Fruit fly (Drosophila melanogaster): ENCODE data around the gene CG14020.

Gene CG14020

DNA sequence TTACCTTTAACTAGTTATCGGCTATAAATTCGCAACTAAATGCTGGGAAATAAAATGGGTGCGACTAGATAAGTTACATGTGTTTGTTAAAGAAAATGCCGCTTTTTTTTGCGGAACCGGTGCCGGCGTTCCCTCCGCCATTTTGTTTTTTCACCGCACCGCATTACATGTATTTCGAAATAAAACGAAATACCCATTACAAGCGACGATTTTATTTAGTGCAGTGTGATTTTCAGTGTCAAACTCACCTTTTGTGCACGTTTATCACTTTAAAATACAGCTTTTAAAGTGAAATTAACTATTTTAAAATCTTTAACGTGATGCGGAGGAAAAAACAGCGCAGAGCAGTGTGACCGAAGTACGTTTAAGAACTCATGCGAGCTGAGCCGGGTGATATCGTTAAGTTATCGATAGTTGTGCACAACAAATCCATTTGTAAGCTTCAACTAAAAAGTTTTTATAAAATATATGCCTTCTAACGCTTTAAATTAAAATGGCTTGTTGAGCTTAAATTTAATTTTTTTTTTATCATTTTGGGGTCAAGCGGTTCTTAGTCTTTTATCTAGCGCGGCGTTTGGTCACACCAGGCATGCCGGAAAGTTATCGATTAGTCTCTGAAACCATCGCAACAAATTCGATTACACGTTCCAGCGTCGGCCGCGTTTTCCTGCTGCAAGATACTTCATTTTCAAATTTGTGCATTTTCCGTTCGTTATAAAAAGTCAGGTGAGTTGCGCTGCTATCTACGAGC lies 24.6 kb downstream of the CG14020 start, which contains the start of the genes Hel25E and Lam:
Gene Hel25E, minus strand, starts transcription at position 380 of the 751 bp plus-strand sequence.
Gene Lam, plus strand, starts transcription at position 546 of the 751 bp plus-strand sequence.
- TF ChIP-seq CG7101 (tag; optimal IDR thresholded peaks at IDR 0.05) = peak; percentile 5
- no peak for TF ChIP-seq CG5204 (GFP tag; optimal IDR thresholded peaks at IDR 0.05)
- TF ChIP-seq cic (GFP tag; optimal IDR thresholded peaks at IDR 0.05) = no peak
- TF ChIP-seq CG12768 (GFP tag; optimal IDR thresholded peaks at IDR 0.05) = no peak
- no peak for TF ChIP-seq ovo (GFP tag; optimal IDR thresholded peaks at IDR 0.05)
- TF ChIP-seq pad (GFP tag; optimal IDR thresholded peaks at IDR 0.05) = no peak
- no peak for TF ChIP-seq CG7045 (GFP tag; optimal IDR thresholded peaks at IDR 0.05)
- TF ChIP-seq cnc (optimal IDR thresholded peaks at IDR 0.05) = no peak
- peak; percentile 40 for TF ChIP-seq CG11617 (GFP tag; optimal IDR thresholded peaks at IDR 0.05)
- no peak for TF ChIP-seq toe (GFP tag; optimal IDR thresholded peaks at IDR 0.05)
- no peak for TF ChIP-seq Clk (GFP tag; optimal IDR thresholded peaks at IDR 0.05)
- no peak for TF ChIP-seq bab1 (GFP tag; optimal IDR thresholded peaks at IDR 0.05)
- no peak for TF ChIP-seq Hr96 (GFP tag; optimal IDR thresholded peaks at IDR 0.05)
- no peak for TF ChIP-seq CG33017 (tag; optimal IDR thresholded peaks at IDR 0.05)
- TF ChIP-seq CG1620 (GFP tag; optimal IDR thresholded peaks at IDR 0.05) = no peak
- no peak for TF ChIP-seq tj (GFP tag; optimal IDR thresholded peaks at IDR 0.05)
- TF ChIP-seq kay (GFP tag; ENCODE audit: borderline replicate concordance) = no peak
- peak; percentile 56 for TF ChIP-seq Mnt (GFP tag; optimal IDR thresholded peaks at IDR 0.05)
- no peak for TF ChIP-seq CG14711 (tag; optimal IDR thresholded peaks at IDR 0.05)
- no peak for TF ChIP-seq Crg-1 (GFP tag; optimal IDR thresholded peaks at IDR 0.05)

DNA sequence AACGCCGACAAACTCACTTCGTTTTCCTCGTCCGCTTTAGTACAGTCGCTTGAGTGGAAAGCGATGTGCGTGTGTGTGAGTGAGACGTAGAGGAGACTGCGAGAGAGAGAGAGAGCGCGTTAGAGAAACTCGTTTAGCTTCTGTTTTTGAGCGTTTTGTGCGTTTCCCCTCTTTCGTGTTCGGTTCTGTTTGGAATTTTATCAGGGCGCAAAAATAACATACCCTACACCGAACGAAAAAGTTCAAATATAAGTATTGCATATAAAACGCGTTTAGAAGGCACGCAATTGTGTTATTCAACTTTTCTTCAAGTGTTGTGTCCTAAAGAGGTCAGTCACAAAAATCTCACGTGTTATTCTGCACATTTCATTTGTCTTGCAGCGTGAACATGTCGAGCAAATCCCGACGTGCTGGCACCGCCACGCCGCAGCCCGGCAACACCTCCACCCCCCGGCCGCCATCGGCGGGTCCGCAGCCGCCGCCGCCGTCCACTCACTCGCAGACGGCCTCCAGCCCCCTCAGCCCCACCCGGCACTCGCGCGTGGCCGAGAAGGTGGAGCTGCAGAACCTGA lies 25.5 kb downstream of the CG14020 start:
- TF ChIP-seq CG14711 (tag; optimal IDR thresholded peaks at IDR 0.05) (no peak), CG7101 (tag; optimal IDR thresholded peaks at IDR 0.05) (no peak), pad (GFP tag; optimal IDR thresholded peaks at IDR 0.05) (peak; percentile 97), CG12768 (GFP tag; optimal IDR thresholded peaks at IDR 0.05) (no peak), CG5204 (GFP tag; optimal IDR thresholded peaks at IDR 0.05) (no peak), CG7045 (GFP tag; optimal IDR thresholded peaks at IDR 0.05) (peak; percentile 5), bab1 (GFP tag; optimal IDR thresholded peaks at IDR 0.05) (no peak)

DNA sequence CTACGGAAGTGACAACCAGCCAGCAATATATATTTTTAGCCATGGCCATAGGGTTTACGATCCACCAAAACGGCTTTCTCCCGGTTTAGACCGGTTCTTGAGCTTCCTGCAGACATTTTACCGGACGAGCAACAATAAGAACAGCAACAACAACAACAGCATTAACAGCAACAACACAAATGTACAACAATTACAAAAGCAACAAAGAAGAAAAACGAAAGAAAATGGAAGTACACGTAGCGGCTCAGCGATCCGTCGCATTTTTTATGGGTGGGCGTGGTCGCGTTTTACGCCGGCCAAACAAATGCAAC lies 28.6 kb downstream of the CG14020 start:
- TF ChIP-seq Hr96 (GFP tag; optimal IDR thresholded peaks at IDR 0.05) (no peak), CG7045 (GFP tag; optimal IDR thresholded peaks at IDR 0.05) (no peak)

DNA sequence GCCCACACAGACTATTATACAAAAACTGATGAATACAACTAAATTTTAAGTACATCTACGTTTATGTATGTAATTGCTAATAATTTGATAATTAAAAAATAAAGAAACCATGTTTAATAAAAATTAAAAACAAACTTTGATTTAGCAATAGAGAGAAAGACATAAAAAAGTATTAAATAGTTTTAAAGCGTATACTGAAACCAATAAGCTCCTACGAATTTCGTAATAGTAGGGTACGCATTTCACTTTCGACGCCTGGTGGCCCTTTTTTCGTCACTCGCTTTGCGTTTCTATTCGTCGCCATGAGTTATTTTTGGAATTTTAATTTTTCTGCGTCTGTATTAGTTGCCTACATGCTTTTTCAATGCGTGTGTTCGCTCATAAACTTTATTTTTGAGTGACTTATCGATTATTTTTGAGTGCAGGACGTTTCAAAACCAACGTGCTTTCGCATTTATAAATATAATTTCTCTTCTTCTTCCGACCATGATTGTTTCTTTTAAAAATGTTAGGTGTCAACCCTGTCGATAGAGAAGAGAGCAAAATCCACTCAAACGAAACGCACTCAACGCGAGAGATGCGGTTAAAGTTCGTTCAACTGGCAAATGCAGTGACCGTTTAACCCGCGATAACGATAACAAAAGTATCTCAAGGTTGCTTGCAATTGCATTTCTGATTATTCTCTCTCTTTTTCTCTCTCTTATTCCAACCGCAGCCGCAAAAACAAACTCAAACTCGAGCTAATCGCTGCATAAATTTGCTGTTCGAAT lies 29.2 kb downstream of the CG14020 start, which contains the start of gene Oscillin:
Gene Oscillin, plus strand, starts transcription at position 569 of the 770 bp plus-strand sequence.
- TF ChIP-seq kay (GFP tag; ENCODE audit: borderline replicate concordance) (peak; percentile 87), CG14711 (tag; optimal IDR thresholded peaks at IDR 0.05) (peak; percentile 93), CG11617 (GFP tag; optimal IDR thresholded peaks at IDR 0.05) (peak; percentile 43), Clk (GFP tag; optimal IDR thresholded peaks at IDR 0.05) (no peak), pad (GFP tag; optimal IDR thresholded peaks at IDR 0.05) (peak; percentile 31), Mnt (GFP tag; optimal IDR thresholded peaks at IDR 0.05) (no peak), CG7101 (tag; optimal IDR thresholded peaks at IDR 0.05) (peak; percentile 31), CG5204 (GFP tag; optimal IDR thresholded peaks at IDR 0.05) (peak; percentile 27), bab1 (GFP tag; optimal IDR thresholded peaks at IDR 0.05) (peak; percentile 65), CG7045 (GFP tag; optimal IDR thresholded peaks at IDR 0.05) (peak; percentile 59), ovo (GFP tag; optimal IDR thresholded peaks at IDR 0.05) (no peak), CG12768 (GFP tag; optimal IDR thresholded peaks at IDR 0.05) (peak; percentile 36), cic (GFP tag; optimal IDR thresholded peaks at IDR 0.05) (no peak), cnc (optimal IDR thresholded peaks at IDR 0.05) (peak in 1 of 2 experiments; percentile 21)

DNA sequence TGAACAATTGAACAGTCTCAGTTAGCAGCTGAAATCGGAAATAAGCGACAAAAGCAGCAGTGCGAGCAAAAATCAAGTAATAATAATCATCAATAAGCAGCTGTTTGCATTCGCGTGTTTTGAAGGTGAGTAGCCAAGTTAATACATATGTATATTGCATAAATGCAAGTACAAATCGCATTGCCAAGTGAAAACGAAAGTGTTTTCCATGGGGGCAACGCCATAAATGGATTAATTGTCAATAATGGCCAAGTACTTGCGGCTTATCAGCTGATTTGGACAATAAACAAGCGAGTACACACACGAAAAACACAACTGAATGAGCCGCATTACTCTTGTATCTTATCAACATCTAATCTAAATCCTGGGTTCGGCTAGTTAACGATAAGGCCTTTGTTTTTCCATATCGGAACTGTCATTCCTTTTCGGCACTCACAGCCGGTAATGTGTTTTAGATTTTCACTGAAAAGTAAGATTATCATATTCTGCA lies 29.8 kb downstream of the CG14020 start:
- TF ChIP-seq CG7045 (GFP tag; optimal IDR thresholded peaks at IDR 0.05) (peak; percentile 10), CG1620 (GFP tag; optimal IDR thresholded peaks at IDR 0.05) (no peak), Mnt (GFP tag; optimal IDR thresholded peaks at IDR 0.05) (peak; percentile 5), cic (GFP tag; optimal IDR thresholded peaks at IDR 0.05) (peak; percentile 96), CG12768 (GFP tag; optimal IDR thresholded peaks at IDR 0.05) (peak; percentile 45), CG5204 (GFP tag; optimal IDR thresholded peaks at IDR 0.05) (no peak), CG14711 (tag; optimal IDR thresholded peaks at IDR 0.05) (no peak), bab1 (GFP tag; optimal IDR thresholded peaks at IDR 0.05) (no peak), Hr96 (GFP tag; optimal IDR thresholded peaks at IDR 0.05) (no peak), toe (GFP tag; optimal IDR thresholded peaks at IDR 0.05) (peak; percentile 40), ovo (GFP tag; optimal IDR thresholded peaks at IDR 0.05) (peak; percentile 7), Clk (GFP tag; optimal IDR thresholded peaks at IDR 0.05) (no peak), tj (GFP tag; optimal IDR thresholded peaks at IDR 0.05) (peak; percentile 80), CG7101 (tag; optimal IDR thresholded peaks at IDR 0.05) (peak; percentile 46), CG33017 (tag; optimal IDR thresholded peaks at IDR 0.05) (peak; percentile 34), pad (GFP tag; optimal IDR thresholded peaks at IDR 0.05) (no peak), CG11617 (GFP tag; optimal IDR thresholded peaks at IDR 0.05) (no peak), Crg-1 (GFP tag; optimal IDR thresholded peaks at IDR 0.05) (peak; percentile 0), kay (GFP tag; ENCODE audit: borderline replicate concordance) (peak; percentile 21), cnc (optimal IDR thresholded peaks at IDR 0.05) (no peak)

Measured in whole organism, adult.